Fruit fly (Drosophila melanogaster): ENCODE results near the gene CG10646.

dm6 chr3L:12484464-12484863 lies 19.2 kb downstream of the CG10646 start:
- TF ChIP-seq ranshi (GFP tag; IDR thresholded peaks at IDR 0.05) (no peak), Fer3 (tag; optimal IDR thresholded peaks at IDR 0.05) (no peak), Awh (GFP tag; IDR thresholded peaks at IDR 0.05) (no peak), Hr3 (GFP tag; optimal IDR thresholded peaks at IDR 0.05) (no peak), Myb (GFP tag; optimal IDR thresholded peaks at IDR 0.05) (no peak), CG12942 (GFP tag; optimal IDR thresholded peaks at IDR 0.05) (no peak), CG7963 (GFP tag; IDR thresholded peaks at IDR 0.05; ENCODE audit: partially characterized antibody) (no peak), kay (GFP tag; optimal IDR thresholded peaks at IDR 0.05) (no peak), chinmo (GFP tag; IDR thresholded peaks at IDR 0.05; ENCODE audit: partially characterized antibody) (no peak)
